Fruit fly (Drosophila melanogaster) whole organism: ENCODE data around the gene Nulp1.

Experiments
- CG8478 ChIP-seq: fragments of >200 bp; optimal IDR thresholded peaks from 2 replicates; lab custom pipeline; 2018; ENCODE audit warnings: inconsistent platforms
- Dll ChIP-seq: fragments of >200 bp; optimal IDR thresholded peaks from 2 replicates; lab custom pipeline; 2017
- EcR ChIP-seq, 2 experiments: fragments of >200 bp; optimal IDR thresholded peaks; 2 replicates each; lab custom pipeline; 2017; ENCODE audit warnings: missing biosample characterization in 2 of 2, missing genetic modification characterization in 2 of 2, missing genetic modification reagents in 2 of 2
- pan ChIP-seq: fragments of >200 bp; optimal IDR thresholded peaks from 2 replicates; lab custom pipeline; 2017
- psq ChIP-seq: fragments of >200 bp; optimal IDR thresholded peaks from 2 replicates; lab custom pipeline; 2017
- usp ChIP-seq: fragments of >200 bp; optimal IDR thresholded peaks from 2 replicates; lab custom pipeline; 2017; ENCODE audit warnings: missing biosample characterization, missing genetic modification characterization, mixed read lengths

- no peak for TF ChIP-seq pan (lab: Kevin White, UChicago)
- TF ChIP-seq CG8478 (lab: Kevin White, UChicago): no peak
- no peak for TF ChIP-seq psq (lab: Kevin White, UChicago)
- no peak for TF ChIP-seq usp (GFP tag; lab: Kevin White, UChicago)
- TF ChIP-seq Dll: no peak
- no peak for TF ChIP-seq EcR (GFP tag; optimal IDR thresholded peaks at IDR 0.05; lab: Kevin White, UChicago)
Measured at dm6 chr3L:8159724-8160422, 49.7 kb downstream of the Nulp1 start, which contains the start of gene CG43886.
